Worm (Caenorhabditis elegans): ENCODE data around the gene srj-8.

srj-8 gene

ce11 chrV:3227373-3227772 lies 20.2 kb upstream of the srj-8 start, which contains the start of gene K08D9.2:
Gene K08D9.2, plus strand, starts transcription at chrV:3227673.
- TF ChIP-seq ceh-22 (tag; optimal IDR thresholded peaks at IDR 0.05): no peak
- no peak for TF ChIP-seq unc-55 (GFP tag; optimal IDR thresholded peaks at IDR 0.05)
- no peak for TF ChIP-seq fax-1 (tag; optimal IDR thresholded peaks at IDR 0.05)
- TF ChIP-seq C38D4.7 (GFP tag; optimal IDR thresholded peaks at IDR 0.05): no peak
- no peak for TF ChIP-seq nfya-1 (tag; optimal IDR thresholded peaks at IDR 0.05)
- TF ChIP-seq elt-4 (tag; optimal IDR thresholded peaks at IDR 0.05): no peak
- no peak for TF ChIP-seq ahr-1 (tag; optimal IDR thresholded peaks at IDR 0.05)

- TF ChIP-seq dve-1 (tag; optimal IDR thresholded peaks at IDR 0.05): peak; percentile 61
- no peak for TF ChIP-seq C08G9.2 (tag; optimal IDR thresholded peaks at IDR 0.05)
Observed at ce11 chrV:3230150-3230549, 17.5 kb upstream of the srj-8 start.

ce11 chrV:3230597-3230996 lies 17.0 kb upstream of the srj-8 start, which contains the start of gene K08D9.10:
Gene K08D9.10, plus strand, starts transcription at chrV:3230897.
- TF ChIP-seq pqm-1 (tag; optimal IDR thresholded peaks at IDR 0.05) (no peak), hlh-6 (tag; optimal IDR thresholded peaks at IDR 0.05) (no peak), hlh-13 (GFP tag; optimal IDR thresholded peaks at IDR 0.05) (no peak), unc-42 (tag; optimal IDR thresholded peaks at IDR 0.05) (no peak), C08G9.2 (tag; optimal IDR thresholded peaks at IDR 0.05) (no peak), ceh-6 (GFP tag; optimal IDR thresholded peaks at IDR 0.05) (no peak), K02D7.2 (tag; optimal IDR thresholded peaks at IDR 0.05) (no peak), fax-1 (tag; optimal IDR thresholded peaks at IDR 0.05) (no peak), sdc-2 (tag; optimal IDR thresholded peaks at IDR 0.05) (no peak), ceh-48 (tag; optimal IDR thresholded peaks at IDR 0.05) (no peak), unc-55 (GFP tag; optimal IDR thresholded peaks at IDR 0.05) (no peak), elt-4 (tag; optimal IDR thresholded peaks at IDR 0.05) (no peak), pha-2 (tag; optimal IDR thresholded peaks at IDR 0.05) (no peak), pag-3 (tag; optimal IDR thresholded peaks at IDR 0.05; ENCODE audit: borderline replicate concordance) (no peak), fkh-6 (tag; optimal IDR thresholded peaks at IDR 0.05) (no peak)

ce11 chrV:3234887-3235286 lies 12.7 kb upstream of the srj-8 start, which contains the start of gene K08D9.6:
Gene K08D9.6, minus strand, starts transcription at chrV:3234987.
- TF ChIP-seq pros-1 (tag; optimal IDR thresholded peaks at IDR 0.05): no peak
- no peak for TF ChIP-seq C38D4.7 (GFP tag; optimal IDR thresholded peaks at IDR 0.05)
- TF ChIP-seq ref-2 (tag; optimal IDR thresholded peaks at IDR 0.05): no peak
- no peak for TF ChIP-seq elt-2 (tag; optimal IDR thresholded peaks at IDR 0.05)
- no peak for TF ChIP-seq ttx-3 (tag; optimal IDR thresholded peaks at IDR 0.05)
- TF ChIP-seq ets-4 (tag; optimal IDR thresholded peaks at IDR 0.05): no peak
- no peak for TF ChIP-seq pat-9 (tag; optimal IDR thresholded peaks at IDR 0.05)
- TF ChIP-seq pax-1 (tag; optimal IDR thresholded peaks at IDR 0.05): no peak
- TF ChIP-seq F13H6.1 (tag; optimal IDR thresholded peaks at IDR 0.05): no peak
- no peak for TF ChIP-seq ceh-19 (GFP tag; optimal IDR thresholded peaks at IDR 0.05)
- TF ChIP-seq fkh-10 (GFP tag; optimal IDR thresholded peaks at IDR 0.05): no peak
- no peak for TF ChIP-seq odd-2 (tag; optimal IDR thresholded peaks at IDR 0.05)
- no peak for TF ChIP-seq ceh-24 (tag; optimal IDR thresholded peaks at IDR 0.05)
- TF ChIP-seq syd-9 (tag; optimal IDR thresholded peaks at IDR 0.05): no peak
- TF ChIP-seq ceh-34 (tag; optimal IDR thresholded peaks at IDR 0.05): no peak

ce11 chrV:3236610-3237009 lies 11.0 kb upstream of the srj-8 start, which contains the start of the genes K08D9.9 and str-16:
Gene K08D9.9, minus strand, starts transcription at chrV:3236710.
Gene str-16, plus strand, starts transcription at chrV:3236875.
- TF ChIP-seq unc-86 (tag; optimal IDR thresholded peaks at IDR 0.05) (no peak), pat-9 (tag; optimal IDR thresholded peaks at IDR 0.05) (no peak), pros-1 (tag; optimal IDR thresholded peaks at IDR 0.05) (no peak), ceh-22 (tag; optimal IDR thresholded peaks at IDR 0.05) (no peak), C08G9.2 (tag; optimal IDR thresholded peaks at IDR 0.05) (no peak), ets-4 (tag; optimal IDR thresholded peaks at IDR 0.05) (no peak), K02D7.2 (tag; optimal IDR thresholded peaks at IDR 0.05) (no peak), ceh-48 (tag; optimal IDR thresholded peaks at IDR 0.05) (no peak), tbx-2 (tag; optimal IDR thresholded peaks at IDR 0.05) (no peak), ceh-9 (tag; optimal IDR thresholded peaks at IDR 0.05) (no peak), npax-4 (tag; optimal IDR thresholded peaks at IDR 0.05) (no peak), C38D4.7 (GFP tag; optimal IDR thresholded peaks at IDR 0.05) (no peak), F13H6.1 (tag; optimal IDR thresholded peaks at IDR 0.05) (no peak)
